Worm (Caenorhabditis elegans): ENCODE measurements around the gene F40G12.11.
"Not testable (repeated sequence)": the region's sequence is repeated elsewhere in the genome, so short reads cannot be mapped to it uniquely, and the experiment has no call there.

F40G12.11 gene

ce11 chrV:14294396-14294795 lies 8.4 kb downstream of the F40G12.11 start, which contains the start of gene F14D7.9:
TSS of gene F14D7.9 (plus strand) at chrV:14294696.
- TF ChIP-seq hnd-1 (tag; optimal IDR thresholded peaks at IDR 0.05) = no peak

ce11 chrV:14296499-14296898 lies 10.5 kb downstream of the F40G12.11 start, which contains the start of gene F14D7.3:
TSS of gene F14D7.3 (plus strand) at chrV:14296799.
- TF ChIP-seq B0310.2 (tag; optimal IDR thresholded peaks at IDR 0.05) = no peak
- TF ChIP-seq aly-1 (tag; optimal IDR thresholded peaks at IDR 0.05) = no peak
- no peak for TF ChIP-seq pes-1 (GFP tag; IDR thresholded peaks at IDR 0.05)
- no peak for TF ChIP-seq scrt-1 (GFP tag; IDR thresholded peaks at IDR 0.05)
- no peak for TF ChIP-seq ets-7 (tag; optimal IDR thresholded peaks at IDR 0.05)
- no peak for TF ChIP-seq sea-1 (GFP tag; conservative IDR thresholded peaks at IDR 0.05)
- TF ChIP-seq hnd-1 (tag; optimal IDR thresholded peaks at IDR 0.05) = no peak
- no peak for TF ChIP-seq tra-4 (tag; optimal IDR thresholded peaks at IDR 0.05)
- no peak for TF ChIP-seq tbx-37 (GFP tag; conservative IDR thresholded peaks at IDR 0.05)
- TF ChIP-seq tbx-11 (GFP tag; IDR thresholded peaks at IDR 0.05) = no peak
- TF ChIP-seq hmbx-1 (tag; optimal IDR thresholded peaks at IDR 0.05) = no peak
- TF ChIP-seq flt-1 (GFP tag; IDR thresholded peaks at IDR 0.05) = no peak

- no peak for TF ChIP-seq ets-7 (tag; optimal IDR thresholded peaks at IDR 0.05)
- no peak for TF ChIP-seq aly-1 (tag; optimal IDR thresholded peaks at IDR 0.05)
- TF ChIP-seq tra-4 (tag; optimal IDR thresholded peaks at IDR 0.05) = no peak
- TF ChIP-seq sea-1 (GFP tag; conservative IDR thresholded peaks at IDR 0.05) = no peak
- no peak for TF ChIP-seq F13C5.2 (tag; optimal IDR thresholded peaks at IDR 0.05)
- TF ChIP-seq ceh-13 (GFP tag; optimal IDR thresholded peaks at IDR 0.05) = no peak
- no peak for TF ChIP-seq B0310.2 (tag; optimal IDR thresholded peaks at IDR 0.05)
- TF ChIP-seq hnd-1 (tag; optimal IDR thresholded peaks at IDR 0.05) = no peak
- no peak for TF ChIP-seq tbx-37 (GFP tag; conservative IDR thresholded peaks at IDR 0.05)
- TF ChIP-seq hmbx-1 (tag; optimal IDR thresholded peaks at IDR 0.05) = no peak
- TF ChIP-seq tbx-11 (GFP tag; IDR thresholded peaks at IDR 0.05) = no peak
- TF ChIP-seq flt-1 (GFP tag; IDR thresholded peaks at IDR 0.05) = no peak
- TF ChIP-seq pes-1 (GFP tag; IDR thresholded peaks at IDR 0.05) = no peak
Observed at ce11 chrV:14299569-14300064, 13.6 kb downstream of the F40G12.11 start, which contains the start of the genes spig-3 and F14D7.12. TSS of gene spig-3 (minus strand) at chrV:14299669. TSS of gene F14D7.12 (plus strand) at chrV:14300014.

ce11 chrV:14301076-14301475 lies 15.1 kb downstream of the F40G12.11 start, which contains the start of gene F14D7.6:
TSS of gene F14D7.6 (plus strand) at chrV:14301413.
- TF ChIP-seq tbx-11 (GFP tag; IDR thresholded peaks at IDR 0.05) (no peak), sea-1 (GFP tag; conservative IDR thresholded peaks at IDR 0.05) (no peak), ceh-13 (GFP tag; optimal IDR thresholded peaks at IDR 0.05) (no peak), hnd-1 (tag; optimal IDR thresholded peaks at IDR 0.05) (no peak), F13C5.2 (tag; optimal IDR thresholded peaks at IDR 0.05) (no peak), pes-1 (GFP tag; IDR thresholded peaks at IDR 0.05) (no peak), B0310.2 (tag; optimal IDR thresholded peaks at IDR 0.05) (no peak), ets-7 (tag; optimal IDR thresholded peaks at IDR 0.05) (no peak), scrt-1 (GFP tag; IDR thresholded peaks at IDR 0.05) (no peak)

- not testable (repeated sequence) for TF ChIP-seq tbx-37 (GFP tag; conservative IDR thresholded peaks at IDR 0.05); sea-1 (GFP tag; conservative IDR thresholded peaks at IDR 0.05); B0310.2 (tag; optimal IDR thresholded peaks at IDR 0.05)
Observed at ce11 chrV:14306771-14307170, 20.8 kb downstream of the F40G12.11 start, which contains the start of gene spig-4. TSS of gene spig-4 (minus strand) at chrV:14306871.

ce11 chrV:14308164-14308563 lies 22.2 kb downstream of the F40G12.11 start, which contains the start of gene spig-5:
TSS of gene spig-5 (plus strand) at chrV:14308464.
- not testable (repeated sequence) for TF ChIP-seq tbx-11 (GFP tag; IDR thresholded peaks at IDR 0.05); flt-1 (GFP tag; IDR thresholded peaks at IDR 0.05); hnd-1 (tag; optimal IDR thresholded peaks at IDR 0.05)

ce11 chrV:14309632-14310031 lies 23.7 kb downstream of the F40G12.11 start, which contains the start of gene F14D7.14:
TSS of gene F14D7.14 (plus strand) at chrV:14309932.
- TF ChIP-seq sea-1 (GFP tag; conservative IDR thresholded peaks at IDR 0.05); tra-4 (tag; optimal IDR thresholded peaks at IDR 0.05); flt-1 (GFP tag; IDR thresholded peaks at IDR 0.05): not testable (repeated sequence)

ce11 chrV:14311115-14311514 lies 25.1 kb downstream of the F40G12.11 start, which contains the start of gene ddn-3:
TSS of gene ddn-3 (minus strand) at chrV:14311215.
- TF ChIP-seq ceh-36 (tag; optimal IDR thresholded peaks at IDR 0.05) (no peak), F13C5.2 (tag; optimal IDR thresholded peaks at IDR 0.05) (no peak), pes-1 (GFP tag; IDR thresholded peaks at IDR 0.05) (no peak), tbx-11 (GFP tag; IDR thresholded peaks at IDR 0.05) (no peak), tra-4 (tag; optimal IDR thresholded peaks at IDR 0.05) (no peak), ceh-13 (GFP tag; optimal IDR thresholded peaks at IDR 0.05) (no peak)

- TF ChIP-seq ceh-13 (GFP tag; optimal IDR thresholded peaks at IDR 0.05) (no peak), ceh-36 (tag; optimal IDR thresholded peaks at IDR 0.05) (no peak)
Observed at ce11 chrV:14312695-14313094, 26.7 kb downstream of the F40G12.11 start, which contains the start of gene F14D7.8. TSS of gene F14D7.8 (minus strand) at chrV:14312795.

Measured in whole organism, early embryonic.